Worm (Caenorhabditis elegans): ENCODE data around the gene C46F11.4.

ce11 chrIII:3709030-3709429 is 44.9 kb upstream of the C46F11.4 start, which contains the start of gene alkb-8:
- no peak for TF ChIP-seq nhr-12 (tag; optimal IDR thresholded peaks at IDR 0.05)
- TF ChIP-seq snpc-4 (tag; optimal IDR thresholded peaks at IDR 0.05), result no peak
- TF ChIP-seq nhr-237 (tag; optimal IDR thresholded peaks at IDR 0.05), result no peak
- TF ChIP-seq unc-39 (tag; optimal IDR thresholded peaks at IDR 0.05), result no peak
- no peak for TF ChIP-seq mdl-1 (tag; optimal IDR thresholded peaks at IDR 0.05)
- TF ChIP-seq mbf-1 (tag; optimal IDR thresholded peaks at IDR 0.05), result no peak
- TF ChIP-seq zag-1 (tag; optimal IDR thresholded peaks at IDR 0.05), result no peak
